Worm (Caenorhabditis elegans) whole organism, mixed stage, embryonic: Measurements from ENCODE around the gene mec-15.

Source experiments
- M03D4.4 ChIP-seq: sonication (generic microtip); optimal IDR thresholded peaks from 2 replicates; lab custom pipeline; 2017; ENCODE audit warnings: mild to moderate bottlenecking, missing genetic modification characterization, missing compliant biosample characterization
- bed-3 ChIP-seq: fragments of 200-800 bp; sonication (Bioruptor generic); optimal IDR thresholded peaks from 3 replicates; lab custom pipeline; 2018; ENCODE audit warnings: mild to moderate bottlenecking, missing genetic modification characterization, moderate library complexity, missing compliant biosample characterization
- blmp-1 ChIP-seq: fragments of 150-350 bp; optimal IDR thresholded peaks from 2 replicates; lab custom pipeline; 2014; ENCODE audit warnings: missing biosample characterization, missing genetic modification characterization
- ceh-39 ChIP-seq: fragments of 150-350 bp; optimal IDR thresholded peaks from 2 replicates; lab custom pipeline; 2014; ENCODE audit warnings: missing biosample characterization, missing genetic modification characterization
- ceh-43 ChIP-seq: fragments of 200-800 bp; sonication (Bioruptor generic); optimal IDR thresholded peaks from 2 replicates; lab custom pipeline; 2018; ENCODE audit warnings: mild to moderate bottlenecking, missing genetic modification characterization, moderate library complexity, missing compliant biosample characterization
- ces-1 ChIP-seq: fragments of 150-350 bp; optimal IDR thresholded peaks from 2 replicates; lab custom pipeline; 2014; ENCODE audit warnings: missing biosample characterization, missing genetic modification reagents, missing genetic modification characterization
- cnd-1 ChIP-seq: fragments of 200-800 bp; sonication (Bioruptor generic); optimal IDR thresholded peaks from 2 replicates; lab custom pipeline; 2018; ENCODE audit warnings: mild to moderate bottlenecking, missing genetic modification characterization, missing compliant biosample characterization
- drap-1 ChIP-seq: fragments of 200-800 bp; sonication (Bioruptor generic); optimal IDR thresholded peaks from 3 replicates; lab custom pipeline; 2018; ENCODE audit warnings: mild to moderate bottlenecking, missing genetic modification characterization, missing compliant biosample characterization
- elt-1 ChIP-seq: sonication (generic microtip); optimal IDR thresholded peaks from 2 replicates; lab custom pipeline; 2017; ENCODE audit warnings: missing genetic modification characterization, mild to moderate bottlenecking, missing compliant biosample characterization, antibody characterized with exemption, moderate library complexity, borderline replicate concordance; ENCODE audit not compliant: insufficient read depth
- elt-3 ChIP-seq: fragments of 150-350 bp; optimal IDR thresholded peaks from 2 replicates; lab custom pipeline; 2014; ENCODE audit warnings: missing biosample characterization, missing genetic modification characterization
- flh-1 ChIP-seq: fragments of 200-800 bp; sonication (Bioruptor generic); optimal IDR thresholded peaks from 2 replicates; lab custom pipeline; 2018; ENCODE audit warnings: mild to moderate bottlenecking, missing genetic modification characterization, moderate library complexity, missing compliant biosample characterization
- ham-2 ChIP-seq: fragments of 200-800 bp; sonication (Bioruptor generic); optimal IDR thresholded peaks from 2 replicates; lab custom pipeline; 2018; ENCODE audit warnings: mild to moderate bottlenecking, missing genetic modification characterization, missing compliant biosample characterization
- hlh-1 ChIP-seq: fragments of 150-350 bp; optimal IDR thresholded peaks from 2 replicates; lab custom pipeline; 2014; ENCODE audit warnings: missing biosample characterization, missing genetic modification reagents, missing genetic modification characterization
- lin-13 ChIP-seq: fragments of 150-350 bp; optimal IDR thresholded peaks from 2 replicates; lab custom pipeline; 2014; ENCODE audit warnings: missing biosample characterization, missing genetic modification characterization
- lin-32 ChIP-seq: fragments of 200-800 bp; sonication (Bioruptor generic); optimal IDR thresholded peaks from 2 replicates; lab custom pipeline; 2018; ENCODE audit warnings: mild to moderate bottlenecking, missing genetic modification characterization, missing compliant biosample characterization
- lsy-2 ChIP-seq: fragments of 150-350 bp; optimal IDR thresholded peaks from 2 replicates; lab custom pipeline; 2014; ENCODE audit warnings: missing biosample characterization, missing genetic modification characterization
- mab-5 ChIP-seq: fragments of 150-350 bp; optimal IDR thresholded peaks from 2 replicates; lab custom pipeline; 2014; ENCODE audit warnings: missing biosample characterization, missing genetic modification characterization
- mls-2 ChIP-seq: sonication (generic microtip); optimal IDR thresholded peaks from 2 replicates; lab custom pipeline; 2016; ENCODE audit warnings: mild to moderate bottlenecking, missing genetic modification characterization, moderate library complexity, missing compliant biosample characterization
- nhr-12 ChIP-seq: fragments of 150-350 bp; optimal IDR thresholded peaks from 2 replicates; lab custom pipeline; 2014; ENCODE audit warnings: missing biosample characterization, missing genetic modification characterization
- nhr-2 ChIP-seq: fragments of 150-350 bp; optimal IDR thresholded peaks from 2 replicates; lab custom pipeline; 2014; ENCODE audit warnings: missing biosample characterization, missing genetic modification characterization
- nhr-237 ChIP-seq: fragments of 150-350 bp; optimal IDR thresholded peaks from 2 replicates; lab custom pipeline; 2014; ENCODE audit warnings: missing biosample characterization, missing genetic modification characterization
- nhr-76 ChIP-seq: sonication (generic microtip); optimal IDR thresholded peaks from 2 replicates; lab custom pipeline; 2017; ENCODE audit warnings: missing biosample characterization, missing genetic modification characterization
- pha-4 ChIP-seq: fragments of 150-350 bp; optimal IDR thresholded peaks from 2 replicates; lab custom pipeline; 2018; ENCODE audit warnings: missing biosample characterization, missing genetic modification reagents, missing genetic modification characterization
- sem-2 ChIP-seq: fragments of 200-800 bp; sonication (Bioruptor generic); optimal IDR thresholded peaks from 2 replicates; lab custom pipeline; 2018; ENCODE audit warnings: mild to moderate bottlenecking, missing genetic modification characterization, missing compliant biosample characterization
- snpc-4 ChIP-seq: fragments of 150-350 bp; optimal IDR thresholded peaks from 2 replicates; lab custom pipeline; 2014; ENCODE audit warnings: missing biosample characterization, missing genetic modification characterization
- sptf-1 ChIP-seq: sonication (generic microtip); optimal IDR thresholded peaks from 2 replicates; lab custom pipeline; 2017; ENCODE audit warnings: mild to moderate bottlenecking, missing genetic modification characterization, moderate library complexity, missing compliant biosample characterization
- tbx-8 ChIP-seq: fragments of 200-800 bp; sonication (Bioruptor generic); optimal IDR thresholded peaks from 2 replicates; lab custom pipeline; 2018; ENCODE audit warnings: mild to moderate bottlenecking, missing genetic modification characterization, moderate library complexity, missing compliant biosample characterization
- unc-120 ChIP-seq: sonication (generic microtip); optimal IDR thresholded peaks from 2 replicates; lab custom pipeline; 2017; ENCODE audit warnings: missing genetic modification characterization, missing compliant biosample characterization; ENCODE audit not compliant: poor library complexity, severe bottlenecking
- unc-39 ChIP-seq: fragments of 150-350 bp; optimal IDR thresholded peaks from 2 replicates; lab custom pipeline; 2014; ENCODE audit warnings: missing biosample characterization, missing genetic modification characterization
- unc-62 ChIP-seq: fragments of 150-350 bp; optimal IDR thresholded peaks from 2 replicates; lab custom pipeline; 2014; ENCODE audit warnings: missing biosample characterization, missing genetic modification reagents, missing genetic modification characterization
- ztf-11 ChIP-seq: fragments of 150-350 bp; optimal IDR thresholded peaks from 2 replicates; lab custom pipeline; 2014; ENCODE audit warnings: missing biosample characterization, missing genetic modification characterization

Gene mec-15

ce11 chrII:10206425-10206824 lies 33.1 kb downstream of the mec-15 start, which contains the start of gene T01E8.1:
Gene T01E8.1 (plus strand): TSS chrII:10206725.
- TF ChIP-seq elt-3 (tag; lab: Kevin White, UChicago) (no peak), drap-1 (GFP tag; lab: Kevin White, UChicago) (no peak), tbx-8 (GFP tag; lab: Kevin White, UChicago) (no peak), cnd-1 (tag; lab: Kevin White, UChicago) (no peak), lin-32 (no peak), ham-2 (GFP tag; lab: Kevin White, UChicago) (no peak)

ce11 chrII:10204428-10205049 lies 35.0 kb downstream of the mec-15 start:
- TF ChIP-seq mls-2 (tag; lab: Kevin White, UChicago) (no peak), elt-1 (tag; lab: Kevin White, UChicago) (no peak), nhr-237 (no peak), hlh-1 (tag; lab: Kevin White, UChicago) (peak; percentile 53), blmp-1 (no peak), pha-4 (tag; lab: Kevin White, UChicago) (peak; percentile 32), unc-120 (tag; lab: Kevin White, UChicago) (no peak)

ce11 chrII:10203765-10204164 lies 35.7 kb downstream of the mec-15 start:
- no peak for TF ChIP-seq sem-2 (GFP tag; lab: Kevin White, UChicago)
- no peak for TF ChIP-seq elt-3 (tag; lab: Kevin White, UChicago)
- no peak for TF ChIP-seq lsy-2 (tag; lab: Kevin White, UChicago)
- TF ChIP-seq pha-4 (tag; lab: Kevin White, UChicago), result peak; percentile 68
- TF ChIP-seq lin-13 (tag; lab: Kevin White, UChicago), result no peak
- no peak for TF ChIP-seq nhr-12 (tag; lab: Kevin White, UChicago)
- TF ChIP-seq snpc-4 (tag; lab: Kevin White, UChicago), result no peak
- no peak for TF ChIP-seq nhr-76 (tag; lab: Kevin White, UChicago)
- peak; percentile 67 for TF ChIP-seq ham-2 (GFP tag; lab: Kevin White, UChicago)
- TF ChIP-seq mls-2 (tag; lab: Kevin White, UChicago), result no peak
- TF ChIP-seq tbx-8 (GFP tag; lab: Kevin White, UChicago), result no peak
- TF ChIP-seq ceh-39, result no peak
- TF ChIP-seq nhr-237, result peak; percentile 34
- no peak for TF ChIP-seq mab-5 (tag; lab: Kevin White, UChicago)
- no peak for TF ChIP-seq unc-39 (tag; lab: Kevin White, UChicago)
- TF ChIP-seq flh-1, result no peak
- TF ChIP-seq M03D4.4, result no peak
- no peak for TF ChIP-seq nhr-2 (tag; lab: Kevin White, UChicago)
- no peak for TF ChIP-seq elt-1 (tag; lab: Kevin White, UChicago)
- no peak for TF ChIP-seq sptf-1
- TF ChIP-seq blmp-1, result peak; percentile 13
- no peak for TF ChIP-seq drap-1 (GFP tag; lab: Kevin White, UChicago)
- no peak for TF ChIP-seq cnd-1 (tag; lab: Kevin White, UChicago)
- TF ChIP-seq ces-1 (GFP tag; lab: Kevin White, UChicago), result no peak
- no peak for TF ChIP-seq unc-120 (tag; lab: Kevin White, UChicago)
- no peak for TF ChIP-seq ztf-11 (tag; lab: Kevin White, UChicago)
- TF ChIP-seq lin-32, result no peak
- no peak for TF ChIP-seq unc-62 (GFP tag; lab: Kevin White, UChicago)
- TF ChIP-seq bed-3 (GFP tag; lab: Kevin White, UChicago), result no peak
- TF ChIP-seq ceh-43, result no peak

ce11 chrII:10203067-10203466 lies 36.4 kb downstream of the mec-15 start:
- TF ChIP-seq mab-5 (tag; lab: Kevin White, UChicago) (peak; percentile 23), elt-3 (tag; lab: Kevin White, UChicago) (no peak), M03D4.4 (no peak), unc-39 (tag; lab: Kevin White, UChicago) (no peak), lsy-2 (tag; lab: Kevin White, UChicago) (no peak), unc-62 (GFP tag; lab: Kevin White, UChicago) (peak; percentile 28)
- TF ChIP-seq, all 35 proteins: peak for 2
